Fruit fly (Drosophila melanogaster): ENCODE data around the gene mgl.

The mgl gene

dm6 chrX:9350309-9350708 lies 149.6 kb downstream of the mgl start (continued):
- TF ChIP-seq Trl (optimal IDR thresholded peaks at IDR 0.05) = no peak
- no peak for TF ChIP-seq Trl (GFP tag; optimal IDR thresholded peaks at IDR 0.05)
- no peak for TF ChIP-seq sob (GFP tag; IDR thresholded peaks at IDR 0.05)
- peak; percentile 68 for TF ChIP-seq row (GFP tag; IDR thresholded peaks at IDR 0.05)
- no peak for TF ChIP-seq sqz (GFP tag; optimal IDR thresholded peaks at IDR 0.05)
- TF ChIP-seq Xrp1 (GFP tag; IDR thresholded peaks at IDR 0.05) = peak; percentile 22; the same call in 1 of the 2 replicates
- peak; percentile 17 for TF ChIP-seq Xbp1 (GFP tag; optimal IDR thresholded peaks at IDR 0.05)
- TF ChIP-seq CG6272 (GFP tag; IDR thresholded peaks at IDR 0.05) = no peak
- no peak for TF ChIP-seq B-H2 (GFP tag; optimal IDR thresholded peaks at IDR 0.05)
- TF ChIP-seq GATAe (GFP tag; conservative IDR thresholded peaks at IDR 0.05) = no peak
- TF ChIP-seq pita (GFP tag; optimal IDR thresholded peaks at IDR 0.05) = no peak
- no peak for TF ChIP-seq CG9609 (GFP tag; optimal IDR thresholded peaks at IDR 0.05)
- 0 out of 2 replicates have a peak, but pooled peaks have one; percentile 32 for TF ChIP-seq HLH3B (GFP tag; IDR thresholded peaks at IDR 0.05)
- TF ChIP-seq B-H1 (GFP tag; IDR thresholded peaks at IDR 0.05) = no peak
- no peak for TF ChIP-seq CG12299 (tag; optimal IDR thresholded peaks at IDR 0.05)
- TF ChIP-seq seq (GFP tag; IDR thresholded peaks at IDR 0.05) = 0 out of 2 replicates have a peak, but pooled peaks have one; percentile 41
- TF ChIP-seq zf30C (GFP tag; optimal IDR thresholded peaks at IDR 0.05) = no peak
- no peak for TF ChIP-seq Dp (GFP tag; optimal IDR thresholded peaks at IDR 0.05)
- peak; percentile 5 for TF ChIP-seq oc (tag; optimal IDR thresholded peaks at IDR 0.05)
- TF ChIP-seq dmrt11E (tag; optimal IDR thresholded peaks at IDR 0.05) = peak; percentile 31
- peak; percentile 35; the same call in 1 of the 2 replicates for TF ChIP-seq CG9932 (GFP tag; IDR thresholded peaks at IDR 0.05)
- TF ChIP-seq CG4282 (GFP tag; optimal IDR thresholded peaks at IDR 0.05) = no peak
- peak; percentile 42; the same call in 1 of the 2 replicates for TF ChIP-seq CG3847 (GFP tag; IDR thresholded peaks at IDR 0.05)
- no peak for TF ChIP-seq CG7928 (GFP tag; optimal IDR thresholded peaks at IDR 0.05)
- no peak for TF ChIP-seq CG2202 (tag; optimal IDR thresholded peaks at IDR 0.05)
- peak; percentile 67 for TF ChIP-seq CG13424 (tag; optimal IDR thresholded peaks at IDR 0.05)
- TF ChIP-seq CG15269 (tag; optimal IDR thresholded peaks at IDR 0.05) = peak; percentile 71
- no peak for TF ChIP-seq h (optimal IDR thresholded peaks at IDR 0.05)
- TF ChIP-seq NC2β (GFP tag; optimal IDR thresholded peaks at IDR 0.05) = no peak
- TF ChIP-seq CG1529 (GFP tag; optimal IDR thresholded peaks at IDR 0.05) = no peak
- TF ChIP-seq amos (GFP tag; IDR thresholded peaks at IDR 0.05; ENCODE audit: partially characterized antibody) = no peak
- no peak for TF ChIP-seq CG16779 (GFP tag; IDR thresholded peaks at IDR 0.05)
- peak; percentile 46 for TF ChIP-seq nmo (GFP tag; optimal IDR thresholded peaks at IDR 0.05)
- no peak for TF ChIP-seq lov (optimal IDR thresholded peaks at IDR 0.05)
- TF ChIP-seq lov (GFP tag; IDR thresholded peaks at IDR 0.05) = no peak
- peak; percentile 49; the same call in 1 of the 2 replicates for TF ChIP-seq Ada2b (GFP tag; IDR thresholded peaks at IDR 0.05)
- TF ChIP-seq BEAF-32 (GFP tag; optimal IDR thresholded peaks at IDR 0.05) = no peak
- no peak for TF ChIP-seq ato (GFP tag; IDR thresholded peaks at IDR 0.05; ENCODE audit: partially characterized antibody)
- TF ChIP-seq Poxn (GFP tag; IDR thresholded peaks at IDR 0.05) = no peak
- TF ChIP-seq otp (GFP tag; IDR thresholded peaks at IDR 0.05) = no peak
- no peak for TF ChIP-seq CG14667 (GFP tag; IDR thresholded peaks at IDR 0.05)
- TF ChIP-seq Blimp-1 (GFP tag; optimal IDR thresholded peaks at IDR 0.05) = peak; percentile 62
- TF ChIP-seq CG6654 (GFP tag; optimal IDR thresholded peaks at IDR 0.05) = no peak
- no peak for TF ChIP-seq caup (GFP tag; optimal IDR thresholded peaks at IDR 0.05; ENCODE audit: severe bottlenecking)
- TF ChIP-seq Mes4 (GFP tag; optimal IDR thresholded peaks at IDR 0.05) = no peak
- no peak for TF ChIP-seq insv (GFP tag; optimal IDR thresholded peaks at IDR 0.05)
- no peak for TF ChIP-seq CG6175 (GFP tag; IDR thresholded peaks at IDR 0.05)
- no peak for TF ChIP-seq chinmo (GFP tag; IDR thresholded peaks at IDR 0.05; ENCODE audit: partially characterized antibody)
- peak; percentile 32; the same call in 1 of the 2 replicates for TF ChIP-seq al (GFP tag; IDR thresholded peaks at IDR 0.05)
- peak; percentile 2 for TF ChIP-seq CG1233 (GFP tag; optimal IDR thresholded peaks at IDR 0.05)
- TF ChIP-seq YL-1 (GFP tag; optimal IDR thresholded peaks at IDR 0.05) = no peak
- no peak for TF ChIP-seq CG15479 (GFP tag; optimal IDR thresholded peaks at IDR 0.05)

All from whole organism, embryonic.